Worm (Caenorhabditis elegans) whole organism, midembryonic: ENCODE data around the gene C54F6.18.
A peak's percentile ranks its signal among the peaks of the same experiment; 100 is the strongest.
"Not testable (repeated sequence)": the region's sequence is repeated elsewhere in the genome, so short reads cannot be mapped to it uniquely, and the experiment has no call there.

Source experiments
- cog-1 ChIP-seq: sonication (generic microtip); optimal IDR thresholded peaks from 2 replicates; lab custom pipeline; 2016; ENCODE audit warnings: missing genetic modification characterization, missing compliant biosample characterization
- flt-1 ChIP-seq: fragments of 200-800 bp; sonication (Bioruptor generic); IDR thresholded peaks from 2 replicates; pipeline ENCODE4 v1.3.6; 2022; ENCODE audit warnings: missing genetic modification characterization, missing compliant biosample characterization
- klf-2 ChIP-seq: fragments of 200-800 bp; sonication (Bioruptor generic); conservative IDR thresholded peaks from 2 replicates; pipeline ENCODE4 v1.3.6; 2022; ENCODE audit warnings: missing genetic modification reagents, missing genetic modification characterization, missing compliant biosample characterization
- ztf-29 ChIP-seq: fragments of 200-800 bp; sonication (Bioruptor generic); IDR thresholded peaks from 2 replicates; pipeline ENCODE4 v1.3.6; 2022; ENCODE audit warnings: missing genetic modification reagents, missing genetic modification characterization, missing compliant biosample characterization

ce11 chrV:7548499-7548898 lies 22.7 kb downstream of the C54F6.18 start:
- TF ChIP-seq klf-2 (GFP tag; lab: Robert Waterston, UW) (peak; percentile 59; the same call in 1 of the 2 replicates), flt-1 (peak; percentile 89)
- not testable (repeated sequence) for TF ChIP-seq cog-1 (tag; lab: Kevin White, UChicago); ztf-29 (GFP tag; lab: Robert Waterston, UW)
